Fruit fly (Drosophila melanogaster) whole organism, embryonic: ENCODE data around the gene CG8176.

Source experiments
- CG10366 ChIP-seq: fragments of 200-800 bp; sonication (Bioruptor generic); IDR thresholded peaks from 2 replicates; pipeline ENCODE4 v1.3.6; 2022; ENCODE audit warnings: missing biosample characterization, missing genetic modification characterization
- CG4617 ChIP-seq: fragments of 200-800 bp; sonication (Bioruptor generic); optimal IDR thresholded peaks from 3 replicates; lab custom pipeline; 2016; ENCODE audit warnings: missing biosample characterization, missing genetic modification characterization, borderline replicate concordance
- CG5953 ChIP-seq: fragments of 200-800 bp; sonication (Bioruptor generic); IDR thresholded peaks from 2 replicates; pipeline ENCODE4 v1.3.6; 2022; ENCODE audit warnings: missing biosample characterization, missing genetic modification characterization
- CG6272 ChIP-seq: fragments of 200-800 bp; sonication (Bioruptor generic); IDR thresholded peaks from 2 replicates; pipeline ENCODE4 v1.3.6; 2022; ENCODE audit warnings: missing biosample characterization, missing genetic modification characterization
- Gsc ChIP-seq: fragments of 200-800 bp; sonication (Bioruptor generic); IDR thresholded peaks from 2 replicates; pipeline ENCODE4 v1.3.6; 2022; ENCODE audit warnings: missing biosample characterization, missing genetic modification characterization

dm6 chr3R:9529387-9529897, 13.6 kb downstream of the CG8176 start:
- TF ChIP-seq CG4617 (GFP tag; lab: Kevin White, UChicago), result no peak
- no peak for TF ChIP-seq Gsc (GFP tag; lab: Robert Waterston, UW)
- no peak for TF ChIP-seq CG5953
- TF ChIP-seq CG10366, result no peak
- no peak for TF ChIP-seq CG6272 (GFP tag; lab: Robert Waterston, UW)
